In the genomic region with DNA sequence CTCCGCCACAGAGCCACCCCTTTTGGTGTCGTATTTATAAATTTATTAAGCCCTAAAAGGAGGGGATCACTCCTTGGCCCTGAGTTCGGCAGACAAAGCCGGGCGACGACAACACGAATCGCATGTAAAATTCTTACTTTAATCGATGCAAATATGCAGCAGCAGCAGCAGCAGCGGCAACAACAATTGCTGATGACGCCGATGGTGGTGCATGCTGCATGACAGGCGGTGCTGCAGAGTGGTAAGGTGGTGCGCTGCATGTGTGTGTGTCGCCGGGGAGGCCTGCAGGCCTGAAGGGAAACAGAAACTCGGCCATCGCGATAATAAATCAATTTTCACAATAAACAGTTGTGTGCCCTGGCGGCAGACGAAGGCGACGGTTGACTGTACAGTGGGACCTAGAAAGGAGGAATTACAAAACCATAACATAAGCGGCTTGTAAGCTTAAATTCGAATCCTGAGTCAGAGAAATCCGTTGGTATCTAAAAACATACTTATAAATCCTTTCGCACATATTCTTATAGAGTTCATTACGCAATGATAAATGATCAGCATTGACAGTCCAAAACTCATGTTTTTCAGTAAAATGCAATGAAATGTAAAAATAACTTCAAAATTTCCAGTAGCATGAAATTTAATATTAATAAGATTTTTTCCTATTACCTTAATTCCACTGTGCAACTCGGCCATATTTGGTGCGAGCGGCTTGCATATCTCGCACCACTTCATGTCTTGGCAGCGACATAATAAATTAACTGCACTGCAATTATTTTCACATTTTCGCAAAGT, we compare ENCODE assay signal across 2 fruit fly cellular contexts.
TF ChIP-seq lines count a peak whose summit lies in the region.

No protein-coding gene starts in this region.

TF ChIP-seq in whole organism, embryonic, 481 proteins besides CTCF, POLR2A, EP300 and RAD21 (continued from another document):
- TF ChIP-seq corto (GFP tag; optimal IDR thresholded peaks at IDR 0.05; lab: Kevin White, UChicago) (peak; percentile 61), Sox102F (GFP tag; optimal IDR thresholded peaks at IDR 0.05; lab: Kevin White, UChicago) (no peak), CG30431 (GFP tag; optimal IDR thresholded peaks at IDR 0.05; lab: Kevin White, UChicago) (no peak), gsb (GFP tag; IDR thresholded peaks at IDR 0.05; lab: Robert Waterston, UW) (no peak), sens (GFP tag; lab: Kevin White, UChicago) (peak; percentile 36), row (GFP tag; IDR thresholded peaks at IDR 0.05; lab: Robert Waterston, UW) (no peak), CG5180 (GFP tag; optimal IDR thresholded peaks at IDR 0.05; lab: Kevin White, UChicago) (no peak), Med (GFP tag; lab: Kevin White, UChicago) (peak; percentile 61), CG17186 (GFP tag; optimal IDR thresholded peaks at IDR 0.05; lab: Kevin White, UChicago) (no peak), sisA (GFP tag; IDR thresholded peaks at IDR 0.05; lab: Robert Waterston, UW) (no peak), esg (GFP tag; conservative IDR thresholded peaks at IDR 0.05; lab: Robert Waterston, UW) (no peak), pan (optimal IDR thresholded peaks at IDR 0.05; lab: Kevin White, UChicago) (no peak), pan (GFP tag; optimal IDR thresholded peaks at IDR 0.05 in 1 of 2, IDR thresholded peaks at IDR 0.05 in 1 of 2) (no peak), CG15479 (GFP tag; optimal IDR thresholded peaks at IDR 0.05; lab: Kevin White, UChicago) (peak; percentile 8), CG13296 (GFP tag; optimal IDR thresholded peaks at IDR 0.05; lab: Kevin White, UChicago) (no peak), Sry-β (GFP tag; optimal IDR thresholded peaks at IDR 0.05; lab: Kevin White, UChicago) (no peak), CG14860 (GFP tag; IDR thresholded peaks at IDR 0.05; lab: Robert Waterston, UW; ENCODE audit: partially characterized antibody) (no peak), Abd-B (GFP tag; optimal IDR thresholded peaks at IDR 0.05; lab: Kevin White, UChicago) (no peak), Gsc (GFP tag; IDR thresholded peaks at IDR 0.05; lab: Robert Waterston, UW) (no peak), Six4 (GFP tag; optimal IDR thresholded peaks at IDR 0.05; lab: Kevin White, UChicago) (no peak), CG10209 (GFP tag; optimal IDR thresholded peaks at IDR 0.05; lab: Kevin White, UChicago) (no peak), CG32767 (GFP tag; IDR thresholded peaks at IDR 0.05; lab: Robert Waterston, UW) (no peak), sug (tag; optimal IDR thresholded peaks at IDR 0.05; lab: Kevin White, UChicago) (no peak), lov (optimal IDR thresholded peaks at IDR 0.05; lab: Kevin White, UChicago) (no peak), lov (GFP tag; IDR thresholded peaks at IDR 0.05; lab: Robert Waterston, UW) (0 out of 3 replicates have a peak, but pooled peaks have one; percentile 8), NfI (GFP tag; optimal IDR thresholded peaks at IDR 0.05; lab: Kevin White, UChicago) (no peak), Dll (GFP tag; IDR thresholded peaks at IDR 0.05; lab: Robert Waterston, UW; ENCODE audit: partially characterized antibody) (0 out of 4 replicates have a peak, but pooled peaks have one; percentile 10), wor (GFP tag; IDR thresholded peaks at IDR 0.05; lab: Robert Waterston, UW) (no peak), ci (GFP tag; IDR thresholded peaks at IDR 0.05; lab: Robert Waterston, UW) (peak; percentile 18; the same call in 1 of the 3 replicates), CG3407 (GFP tag; optimal IDR thresholded peaks at IDR 0.05; lab: Kevin White, UChicago) (no peak), lab (GFP tag; optimal IDR thresholded peaks at IDR 0.05; lab: Kevin White, UChicago) (no peak), CG2199 (GFP tag; IDR thresholded peaks at IDR 0.05; lab: Robert Waterston, UW) (0 out of 3 replicates have a peak, but pooled peaks have one; percentile 33), CG11560 (tag; IDR thresholded peaks at IDR 0.05; lab: Robert Waterston, UW) (no peak), tgo (GFP tag; IDR thresholded peaks at IDR 0.05; lab: Robert Waterston, UW) (no peak), ac (GFP tag; optimal IDR thresholded peaks at IDR 0.05; lab: Kevin White, UChicago) (no peak), CG4360 (GFP tag; IDR thresholded peaks at IDR 0.05; lab: Robert Waterston, UW) (peak; percentile 76)

TF ChIP-seq in whole organism, prepupa, 60 proteins besides CTCF, POLR2A, EP300 and RAD21 (continued from another document):
- TF ChIP-seq Blimp-1 (GFP tag; optimal IDR thresholded peaks at IDR 0.05; lab: Kevin White, UChicago) = no peak
- no peak for TF ChIP-seq Hr38 (GFP tag; optimal IDR thresholded peaks at IDR 0.05; lab: Kevin White, UChicago)
- peak; percentile 53 for TF ChIP-seq achi (GFP tag; optimal IDR thresholded peaks at IDR 0.05; lab: Kevin White, UChicago)
- no peak for TF ChIP-seq dac (GFP tag; optimal IDR thresholded peaks at IDR 0.05; lab: Kevin White, UChicago)
- peak; percentile 30 for TF ChIP-seq CG16779 (tag; optimal IDR thresholded peaks at IDR 0.05; lab: Kevin White, UChicago)
- TF ChIP-seq CG8319 (GFP tag; optimal IDR thresholded peaks at IDR 0.05; lab: Kevin White, UChicago) = peak; percentile 36
- peak; percentile 18 for TF ChIP-seq CG8632 (GFP tag; optimal IDR thresholded peaks at IDR 0.05; lab: Kevin White, UChicago)
- TF ChIP-seq net (GFP tag; optimal IDR thresholded peaks at IDR 0.05; lab: Kevin White, UChicago) = peak; percentile 16
- TF ChIP-seq CG9139 (GFP tag; optimal IDR thresholded peaks at IDR 0.05; lab: Kevin White, UChicago) = no peak
- TF ChIP-seq CG1621 (tag; optimal IDR thresholded peaks at IDR 0.05; lab: Kevin White, UChicago) = no peak
- TF ChIP-seq Sox14 (GFP tag; optimal IDR thresholded peaks at IDR 0.05; lab: Kevin White, UChicago) = peak; percentile 36
- TF ChIP-seq Eip78C (GFP tag; lab: Kevin White, UChicago) = peak; percentile 86
- TF ChIP-seq CG10631 (GFP tag; optimal IDR thresholded peaks at IDR 0.05; lab: Kevin White, UChicago) = peak; percentile 37
- peak; percentile 59 for TF ChIP-seq esn (GFP tag; optimal IDR thresholded peaks at IDR 0.05; lab: Kevin White, UChicago)
- TF ChIP-seq Ets96B (tag; optimal IDR thresholded peaks at IDR 0.05; lab: Kevin White, UChicago) = no peak
- peak; percentile 83 for TF ChIP-seq svp (GFP tag; lab: Kevin White, UChicago)
- no peak for TF ChIP-seq CG7368 (GFP tag; optimal IDR thresholded peaks at IDR 0.05; lab: Kevin White, UChicago)
- no peak for TF ChIP-seq salr (GFP tag; optimal IDR thresholded peaks at IDR 0.05; lab: Kevin White, UChicago)
- TF ChIP-seq fd59A (GFP tag; optimal IDR thresholded peaks at IDR 0.05; lab: Kevin White, UChicago) = peak; percentile 53
- TF ChIP-seq CG11902 (GFP tag; optimal IDR thresholded peaks at IDR 0.05; lab: Kevin White, UChicago) = no peak
- TF ChIP-seq topi (GFP tag; optimal IDR thresholded peaks at IDR 0.05; lab: Kevin White, UChicago) = peak; percentile 22
- peak; percentile 52 for TF ChIP-seq CG6808 (GFP tag; optimal IDR thresholded peaks at IDR 0.05; lab: Kevin White, UChicago)
- peak; percentile 37 for TF ChIP-seq CG34406 (GFP tag; optimal IDR thresholded peaks at IDR 0.05; lab: Kevin White, UChicago)
- no peak for TF ChIP-seq eg (GFP tag; IDR thresholded peaks at IDR 0.05; lab: Robert Waterston, UW)
- TF ChIP-seq Ets21C (GFP tag; optimal IDR thresholded peaks at IDR 0.05; lab: Kevin White, UChicago) = no peak
- peak; percentile 25 for TF ChIP-seq CG32006 (GFP tag; optimal IDR thresholded peaks at IDR 0.05; lab: Kevin White, UChicago)
- TF ChIP-seq CG6163 (GFP tag; IDR thresholded peaks at IDR 0.05; lab: Robert Waterston, UW) = peak; percentile 9; the same call in 1 of the 3 replicates
- peak; percentile 7 for TF ChIP-seq Sox15 (GFP tag; optimal IDR thresholded peaks at IDR 0.05; lab: Kevin White, UChicago)
- no peak for TF ChIP-seq Eip93F (GFP tag; optimal IDR thresholded peaks at IDR 0.05; lab: Kevin White, UChicago)
- peak; percentile 39 for TF ChIP-seq CG6854 (GFP tag; optimal IDR thresholded peaks at IDR 0.05; lab: Kevin White, UChicago)
- TF ChIP-seq CG8119 (GFP tag; IDR thresholded peaks at IDR 0.05; lab: Robert Waterston, UW) = peak; percentile 64; the same call in 2 of the 3 replicates
- peak in 1 of 2 experiments; percentile 95 for TF ChIP-seq ss (GFP tag; optimal IDR thresholded peaks at IDR 0.05; lab: Kevin White, UChicago)
- TF ChIP-seq spab (GFP tag; optimal IDR thresholded peaks at IDR 0.05; lab: Kevin White, UChicago) = peak; percentile 27
- TF ChIP-seq Gug (GFP tag; IDR thresholded peaks at IDR 0.05; lab: Robert Waterston, UW) = no peak
- peak; percentile 8 for TF ChIP-seq CG3919 (GFP tag; optimal IDR thresholded peaks at IDR 0.05; lab: Kevin White, UChicago)
- peak; percentile 51 for TF ChIP-seq Met (GFP tag; optimal IDR thresholded peaks at IDR 0.05; lab: Kevin White, UChicago)
- peak; percentile 22 for TF ChIP-seq cyc (GFP tag; optimal IDR thresholded peaks at IDR 0.05; lab: Kevin White, UChicago)
- TF ChIP-seq CG11294 (GFP tag; IDR thresholded peaks at IDR 0.05; lab: Robert Waterston, UW) = no peak
- TF ChIP-seq fkh (GFP tag; optimal IDR thresholded peaks at IDR 0.05; lab: Kevin White, UChicago) = no peak
- peak; percentile 36; the same call in 1 of the 2 replicates for TF ChIP-seq CG15336 (GFP tag; IDR thresholded peaks at IDR 0.05; lab: Robert Waterston, UW)
TF ChIP-seq in whole organism, prepupa: peak in this region for 40.
